Fruit fly (Drosophila melanogaster): ENCODE data around the gene dmrt99B.

The dmrt99B gene

DNA sequence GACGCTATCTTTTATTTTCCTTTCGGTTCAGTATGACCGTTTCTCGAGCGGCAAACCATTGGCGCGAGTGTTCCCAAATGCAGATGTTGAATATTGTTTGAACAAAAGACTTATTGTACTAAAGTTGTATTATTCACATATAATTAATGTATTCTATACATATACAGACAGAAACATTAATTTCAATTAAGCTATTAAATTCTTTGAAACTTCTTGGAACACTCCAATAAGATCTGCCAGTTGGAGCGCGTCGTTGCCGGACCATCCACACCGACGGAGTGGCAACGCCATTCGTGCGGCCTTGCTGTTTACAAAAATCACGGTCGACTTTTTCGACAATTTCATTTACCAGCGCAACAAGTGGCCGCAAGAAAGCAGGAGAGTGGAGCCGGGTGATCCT is 52.7 kb downstream of the dmrt99B start, which contains the start of the genes Wdr24 and IntS11 (continued):
- TF ChIP-seq CG8290 (GFP tag; optimal IDR thresholded peaks at IDR 0.05) (no peak), CG8290 (tag; optimal IDR thresholded peaks at IDR 0.05) (peak in 1 of 2 experiments; percentile 96), HLHmδ (GFP tag; optimal IDR thresholded peaks at IDR 0.05) (no peak), CG7372 (GFP tag; IDR thresholded peaks at IDR 0.05) (peak; percentile 93), CG17802 (tag; optimal IDR thresholded peaks at IDR 0.05) (peak; percentile 10), twi (tag; optimal IDR thresholded peaks at IDR 0.05) (peak; percentile 71), Hmx (GFP tag; optimal IDR thresholded peaks at IDR 0.05) (no peak), B-H1 (GFP tag; IDR thresholded peaks at IDR 0.05) (peak; percentile 80; the same call in 2 of the 3 replicates), kni (GFP tag; optimal IDR thresholded peaks at IDR 0.05) (no peak), ewg (GFP tag; optimal IDR thresholded peaks at IDR 0.05) (peak; percentile 60), CG7839 (tag; optimal IDR thresholded peaks at IDR 0.05) (peak; percentile 91), Eip74EF (GFP tag; optimal IDR thresholded peaks at IDR 0.05) (no peak), ab (GFP tag; optimal IDR thresholded peaks at IDR 0.05) (peak; percentile 28), CG4282 (GFP tag; optimal IDR thresholded peaks at IDR 0.05) (peak; percentile 28), Drgx (GFP tag; IDR thresholded peaks at IDR 0.05) (peak; percentile 97), ci (GFP tag; IDR thresholded peaks at IDR 0.05) (peak; percentile 89), CG33213 (GFP tag; optimal IDR thresholded peaks at IDR 0.05) (peak; percentile 42), Deaf1 (tag; optimal IDR thresholded peaks at IDR 0.05) (peak; percentile 61), CG9609 (GFP tag; optimal IDR thresholded peaks at IDR 0.05) (peak; percentile 69), lov (optimal IDR thresholded peaks at IDR 0.05) (no peak), lov (GFP tag; IDR thresholded peaks at IDR 0.05) (no peak), sqz (GFP tag; optimal IDR thresholded peaks at IDR 0.05) (no peak), crc (GFP tag; optimal IDR thresholded peaks at IDR 0.05) (no peak), Awh (GFP tag; IDR thresholded peaks at IDR 0.05) (peak; percentile 74), CG12219 (GFP tag; optimal IDR thresholded peaks at IDR 0.05) (no peak), pfk (GFP tag; optimal IDR thresholded peaks at IDR 0.05) (no peak), CG13424 (tag; optimal IDR thresholded peaks at IDR 0.05) (peak; percentile 86), Dll (GFP tag; IDR thresholded peaks at IDR 0.05; ENCODE audit: partially characterized antibody) (0 out of 4 replicates have a peak, but pooled peaks have one; percentile 42), CG30431 (GFP tag; optimal IDR thresholded peaks at IDR 0.05) (peak; percentile 49), sima (GFP tag; optimal IDR thresholded peaks at IDR 0.05) (no peak), CG8388 (GFP tag; optimal IDR thresholded peaks at IDR 0.05) (no peak), Mes4 (GFP tag; optimal IDR thresholded peaks at IDR 0.05) (peak; percentile 36), CG9215 (GFP tag; IDR thresholded peaks at IDR 0.05) (peak; percentile 93), ssp (GFP tag; IDR thresholded peaks at IDR 0.05) (peak; percentile 84), mirr (GFP tag; optimal IDR thresholded peaks at IDR 0.05) (peak; percentile 73), grn (GFP tag; optimal IDR thresholded peaks at IDR 0.05) (peak; percentile 47), zf30C (GFP tag; optimal IDR thresholded peaks at IDR 0.05) (no peak), CG4820 (GFP tag; optimal IDR thresholded peaks at IDR 0.05) (peak; percentile 57), CG4707 (GFP tag; optimal IDR thresholded peaks at IDR 0.05) (no peak), usp (GFP tag; optimal IDR thresholded peaks at IDR 0.05) (no peak), CG6683 (GFP tag; optimal IDR thresholded peaks at IDR 0.05) (no peak), CG11696 (GFP tag; IDR thresholded peaks at IDR 0.05) (no peak), fd3F (GFP tag; optimal IDR thresholded peaks at IDR 0.05) (peak; percentile 88)

Data from whole organism, embryonic.